Worm (Caenorhabditis elegans) whole organism, young adult: ENCODE results near the gene fbxa-96.

ENCODE experiments used
- B0336.3 ChIP-seq: fragments of 200-800 bp; sonication (Bioruptor generic); IDR thresholded peaks from 2 replicates; pipeline ENCODE4 v1.3.6; 2022; ENCODE audit warnings: missing genetic modification characterization, missing compliant biosample characterization
- C06A6.2 ChIP-seq: fragments of 200-800 bp; sonication (Bioruptor generic); conservative IDR thresholded peaks from 2 replicates; pipeline ENCODE4 v1.3.6; 2022; ENCODE audit warnings: missing genetic modification characterization, missing compliant biosample characterization
- F22D6.2 ChIP-seq: sonication (generic microtip); optimal IDR thresholded peaks from 2 replicates; lab custom pipeline; 2016; ENCODE audit warnings: mild to moderate bottlenecking, missing genetic modification characterization, missing compliant biosample characterization
- F23B12.7 ChIP-seq: sonication (generic microtip); optimal IDR thresholded peaks from 2 replicates; lab custom pipeline; 2017; ENCODE audit warnings: missing genetic modification characterization, mild to moderate bottlenecking, missing compliant biosample characterization, antibody characterized with exemption, moderate library complexity; ENCODE audit not compliant: insufficient read depth
- F49E8.2 ChIP-seq: sonication (generic microtip); optimal IDR thresholded peaks from 3 replicates; lab custom pipeline; 2017; ENCODE audit warnings: missing genetic modification characterization, mild to moderate bottlenecking, missing compliant biosample characterization, antibody characterized with exemption, moderate library complexity; ENCODE audit not compliant: insufficient read depth
- K12H6.12 ChIP-seq: fragments of 200-800 bp; sonication (Bioruptor generic); optimal IDR thresholded peaks from 2 replicates; lab custom pipeline; 2018; ENCODE audit warnings: mild to moderate bottlenecking, missing genetic modification characterization, missing compliant biosample characterization
- Y53F4B.3 ChIP-seq: fragments of 200-800 bp; sonication (Bioruptor generic); IDR thresholded peaks from 2 replicates; pipeline ENCODE4 v1.3.6; 2022; ENCODE audit warnings: missing genetic modification reagents, missing genetic modification characterization, missing compliant biosample characterization
- Y95B8A.8 ChIP-seq: fragments of 200-800 bp; sonication (Bioruptor generic); IDR thresholded peaks from 2 replicates; pipeline ENCODE4 v1.3.6; 2022; ENCODE audit warnings: missing genetic modification reagents, missing genetic modification characterization, missing compliant biosample characterization
- ZK185.1 ChIP-seq: sonication (generic microtip); optimal IDR thresholded peaks from 2 replicates; lab custom pipeline; 2016; ENCODE audit warnings: mild to moderate bottlenecking, missing genetic modification characterization, missing compliant biosample characterization; ENCODE audit not compliant: poor library complexity, severe bottlenecking
- aptf-3 ChIP-seq: fragments of 200-800 bp; sonication (Bioruptor generic); IDR thresholded peaks from 2 replicates; pipeline ENCODE4 v1.3.6; 2022; ENCODE audit warnings: missing genetic modification characterization, missing compliant biosample characterization
- atf-7 ChIP-seq: sonication (generic microtip); optimal IDR thresholded peaks from 2 replicates; lab custom pipeline; 2017; ENCODE audit warnings: mild to moderate bottlenecking, missing genetic modification characterization, missing compliant biosample characterization
- attf-3 ChIP-seq: fragments of 200-800 bp; sonication (Bioruptor generic); conservative IDR thresholded peaks from 2 replicates; pipeline ENCODE4 v1.3.6; 2022; ENCODE audit warnings: missing genetic modification reagents, missing genetic modification characterization, missing compliant biosample characterization
- cebp-1 ChIP-seq, 2 experiments: fragments of 200-800 bp in 1 of 2; sonication (Bioruptor generic) in 1 of 2; sonication (generic microtip) in 1 of 2; IDR thresholded peaks in 1 of 2; optimal IDR thresholded peaks in 1 of 2; 2 replicates each; pipeline versions ENCODE4 v1.3.6 to Lab custom; 2017 to 2022; ENCODE audit warnings: missing compliant biosample characterization in 2 of 2, missing genetic modification characterization in 2 of 2, mild to moderate bottlenecking in 1 of 2, missing genetic modification reagents in 1 of 2, moderate library complexity in 1 of 2
- ceh-27 ChIP-seq: fragments of 200-800 bp; sonication (Bioruptor generic); optimal IDR thresholded peaks from 2 replicates; lab custom pipeline; 2018; ENCODE audit warnings: mild to moderate bottlenecking, missing genetic modification characterization, moderate library complexity, missing compliant biosample characterization
- ceh-40 ChIP-seq: fragments of 200-800 bp; sonication (Bioruptor generic); IDR thresholded peaks from 2 replicates; pipeline ENCODE4 v1.3.6; 2022; ENCODE audit warnings: missing genetic modification characterization, missing compliant biosample characterization
- ceh-91 ChIP-seq: fragments of 200-800 bp; sonication (Bioruptor generic); IDR thresholded peaks from 2 replicates; pipeline ENCODE4 v1.3.6; 2022; ENCODE audit warnings: missing genetic modification reagents, missing genetic modification characterization, missing compliant biosample characterization
- gei-17 ChIP-seq: fragments of 200-800 bp; sonication (Bioruptor generic); optimal IDR thresholded peaks from 2 replicates; lab custom pipeline; 2018; ENCODE audit warnings: mild to moderate bottlenecking, missing genetic modification characterization, missing compliant biosample characterization
- hlh-12 ChIP-seq: sonication (generic microtip); optimal IDR thresholded peaks from 2 replicates; lab custom pipeline; 2016; ENCODE audit warnings: missing genetic modification characterization, missing compliant biosample characterization
- hrde-1 ChIP-seq: sonication (generic microtip); optimal IDR thresholded peaks from 2 replicates; lab custom pipeline; 2016; ENCODE audit warnings: missing genetic modification characterization, mild to moderate bottlenecking, missing compliant biosample characterization, moderate library complexity, missing genotype, missing genetic modification reagents, borderline replicate concordance
- lin-54 ChIP-seq: fragments of 200-800 bp; sonication (Bioruptor generic); optimal IDR thresholded peaks from 2 replicates; lab custom pipeline; 2018; ENCODE audit warnings: mild to moderate bottlenecking, missing genetic modification characterization, missing compliant biosample characterization
- madf-6 ChIP-seq: fragments of 200-800 bp; sonication (Bioruptor generic); IDR thresholded peaks from 2 replicates; pipeline ENCODE4 v1.3.6; 2022; ENCODE audit warnings: missing genetic modification reagents, missing genetic modification characterization, missing compliant biosample characterization
- nfyb-1 ChIP-seq: fragments of 200-800 bp; sonication (Bioruptor generic); IDR thresholded peaks from 2 replicates; pipeline ENCODE4 v1.3.6; 2022; ENCODE audit warnings: missing genetic modification reagents, missing genetic modification characterization, missing compliant biosample characterization
- snpc-3.4 ChIP-seq: sonication (generic microtip); optimal IDR thresholded peaks from 2 replicates; lab custom pipeline; 2017; ENCODE audit warnings: missing genetic modification characterization, mild to moderate bottlenecking, missing compliant biosample characterization, antibody characterized with exemption, moderate library complexity, missing genotype, missing genetic modification reagents
- snpc-4 ChIP-seq, 5 experiments: fragments of 150-350 bp in 1 of 5; sonication (generic microtip) in 4 of 5; optimal IDR thresholded peaks; 2 replicates each; lab custom pipeline; 2014 to 2018; ENCODE audit warnings: missing genetic modification characterization in 5 of 5, missing biosample characterization in 3 of 5, antibody characterized with exemption in 2 of 5, mild to moderate bottlenecking in 2 of 5, missing compliant biosample characterization in 2 of 5, missing genotype in 2 of 5, moderate library complexity in 2 of 5, missing genetic modification reagents in 1 of 5
- somi-1 ChIP-seq: fragments of 200-800 bp; sonication (Bioruptor generic); optimal IDR thresholded peaks from 2 replicates; lab custom pipeline; 2018; ENCODE audit warnings: mild to moderate bottlenecking, missing genetic modification characterization, missing compliant biosample characterization
- tbp1 ChIP-seq: fragments of 200-800 bp; sonication (Bioruptor generic); optimal IDR thresholded peaks from 2 replicates; lab custom pipeline; 2018; ENCODE audit warnings: mild to moderate bottlenecking, missing genetic modification characterization, missing compliant biosample characterization
- tbx-9 ChIP-seq: sonication (generic microtip); optimal IDR thresholded peaks from 2 replicates; lab custom pipeline; 2016; ENCODE audit warnings: borderline replicate concordance, missing genetic modification characterization, inconsistent platforms, missing compliant biosample characterization
- unc-130 ChIP-seq: sonication (generic microtip); optimal IDR thresholded peaks from 2 replicates; lab custom pipeline; 2016; ENCODE audit warnings: missing genetic modification reagents, missing genetic modification characterization, missing compliant biosample characterization
- unc-62 ChIP-seq: fragments of 150-350 bp; optimal IDR thresholded peaks from 2 replicates; lab custom pipeline; 2014; ENCODE audit warnings: missing biosample characterization, missing genetic modification reagents, missing genetic modification characterization
- zim-3 ChIP-seq: sonication (generic microtip); optimal IDR thresholded peaks from 2 replicates; lab custom pipeline; 2017; ENCODE audit warnings: mild to moderate bottlenecking, missing genetic modification characterization, moderate library complexity, missing compliant biosample characterization

Gene fbxa-96

ce11 chrX:15050006-15050405 lies 10.2 kb downstream of the fbxa-96 start:
- TF ChIP-seq snpc-3.4: no peak
- TF ChIP-seq zim-3 (tag; lab: Kevin White, UChicago): no peak
- TF ChIP-seq gei-17 (GFP tag; lab: Kevin White, UChicago): no peak
- TF ChIP-seq K12H6.12 (tag; lab: Kevin White, UChicago): no peak
- TF ChIP-seq tbx-9 (tag; lab: Kevin White, UChicago): no peak
- no peak for TF ChIP-seq ceh-40
- TF ChIP-seq attf-3 (GFP tag; lab: Robert Waterston, UW): no peak
- no peak for TF ChIP-seq somi-1 (GFP tag; lab: Kevin White, UChicago)
- no peak for TF ChIP-seq unc-62

ce11 chrX:15047541-15047940 lies 12.7 kb downstream of the fbxa-96 start:
- TF ChIP-seq atf-7 (tag; lab: Kevin White, UChicago) (no peak), ZK185.1 (tag; lab: Kevin White, UChicago) (no peak), tbp1 (GFP tag; lab: Kevin White, UChicago) (no peak), hrde-1 (no peak), madf-6 (GFP tag; lab: Robert Waterston, UW) (no peak), F22D6.2 (tag; lab: Kevin White, UChicago) (no peak), aptf-3 (GFP tag; lab: Robert Waterston, UW) (no peak), lin-54 (GFP tag; lab: Kevin White, UChicago) (no peak), Y53F4B.3 (GFP tag; lab: Robert Waterston, UW) (no peak), hlh-12 (tag; lab: Kevin White, UChicago) (no peak), C06A6.2 (GFP tag; lab: Robert Waterston, UW) (no peak), Y95B8A.8 (no peak), ceh-91 (GFP tag; lab: Robert Waterston, UW) (no peak), B0336.3 (GFP tag; lab: Robert Waterston, UW) (no peak), F23B12.7 (tag; lab: Kevin White, UChicago) (no peak), nfyb-1 (GFP tag; lab: Robert Waterston, UW) (no peak), unc-130 (GFP tag; lab: Kevin White, UChicago) (no peak)

- TF ChIP-seq F49E8.2: no peak
- peak; percentile 48; the same call in 1 of the 2 replicates for TF ChIP-seq cebp-1 (GFP tag; IDR thresholded peaks at IDR 0.05; lab: Robert Waterston, UW)
- TF ChIP-seq cebp-1 (tag; optimal IDR thresholded peaks at IDR 0.05; lab: Kevin White, UChicago): peak; percentile 88
- TF ChIP-seq, all 124 proteins: peak for 1
Observed at ce11 chrX:15045401-15045800, 14.8 kb downstream of the fbxa-96 start.

- TF ChIP-seq snpc-4 (GFP tag; optimal IDR thresholded peaks at IDR 0.05; lab: Kevin White, UChicago) (no peak), snpc-4 (tag; optimal IDR thresholded peaks at IDR 0.05; lab: Kevin White, UChicago) (no peak), ceh-27 (peak; percentile 21)
Observed at ce11 chrX:15042549-15042948, 17.7 kb downstream of the fbxa-96 start.

ce11 chrX:15041340-15041739 lies 18.9 kb downstream of the fbxa-96 start:
- no peak for TF ChIP-seq F23B12.7 (tag; lab: Kevin White, UChicago)
